Worm (Caenorhabditis elegans): ENCODE data around the gene ZK896.5.

ZK896.5 gene

ce11 chrIV:12906529-12906928 lies 27.1 kb upstream of the ZK896.5 start, which contains the start of gene K08D8.3:
Gene K08D8.3, minus strand, starts transcription at chrIV:12906659.
- peak; percentile 80 for TF ChIP-seq elt-2 (tag; optimal IDR thresholded peaks at IDR 0.05)
- TF ChIP-seq pqm-1 (tag; optimal IDR thresholded peaks at IDR 0.05), result peak; percentile 82
- no peak for TF ChIP-seq lin-39 (tag; optimal IDR thresholded peaks at IDR 0.05)
- peak; percentile 69 for TF ChIP-seq skn-1 (tag; optimal IDR thresholded peaks at IDR 0.05)

- TF ChIP-seq lin-39 (tag; optimal IDR thresholded peaks at IDR 0.05), result no peak
- TF ChIP-seq nhr-28 (tag; optimal IDR thresholded peaks at IDR 0.05), result no peak
- no peak for TF ChIP-seq tbx-2 (tag; optimal IDR thresholded peaks at IDR 0.05)
- no peak for TF ChIP-seq nhr-11 (tag; optimal IDR thresholded peaks at IDR 0.05)
- peak; percentile 64 for TF ChIP-seq elt-2 (tag; optimal IDR thresholded peaks at IDR 0.05)
- no peak for TF ChIP-seq R02D3.7 (tag; optimal IDR thresholded peaks at IDR 0.05)
- no peak for TF ChIP-seq zag-1 (tag; optimal IDR thresholded peaks at IDR 0.05)
- TF ChIP-seq ZK546.5 (tag; optimal IDR thresholded peaks at IDR 0.05), result no peak
These were observed 24.2 kb upstream of the ZK896.5 start for ce11 chrIV:12903687-12904086.

ce11 chrIV:12902430-12903110 lies 23.1 kb upstream of the ZK896.5 start, which contains the start of gene K08D8.2:
Gene K08D8.2, plus strand, starts transcription at chrIV:12903060.
- TF ChIP-seq ceh-9 (tag; optimal IDR thresholded peaks at IDR 0.05), result no peak
- TF ChIP-seq elt-2 (tag; optimal IDR thresholded peaks at IDR 0.05), result peak; percentile 61

- TF ChIP-seq elt-1 (tag; optimal IDR thresholded peaks at IDR 0.05) (no peak), nhr-76 (tag; optimal IDR thresholded peaks at IDR 0.05) (no peak), skn-1 (tag; optimal IDR thresholded peaks at IDR 0.05) (no peak), sea-2 (GFP tag; optimal IDR thresholded peaks at IDR 0.05) (no peak), lin-39 (tag; optimal IDR thresholded peaks at IDR 0.05) (no peak), jun-1 (tag; optimal IDR thresholded peaks at IDR 0.05) (peak; percentile 50), nhr-77 (tag; optimal IDR thresholded peaks at IDR 0.05) (no peak), aly-2 (tag; optimal IDR thresholded peaks at IDR 0.05) (no peak), mdl-1 (tag; optimal IDR thresholded peaks at IDR 0.05) (no peak), lsy-12 (tag; optimal IDR thresholded peaks at IDR 0.05) (no peak), nhr-43 (tag; optimal IDR thresholded peaks at IDR 0.05; ENCODE audit: poor library complexity, severe bottlenecking) (no peak), nhr-11 (tag; optimal IDR thresholded peaks at IDR 0.05) (no peak), pqm-1 (tag; optimal IDR thresholded peaks at IDR 0.05) (peak; percentile 51), elt-3 (tag; optimal IDR thresholded peaks at IDR 0.05) (no peak), nhr-12 (tag; optimal IDR thresholded peaks at IDR 0.05) (no peak), elt-2 (tag; optimal IDR thresholded peaks at IDR 0.05) (peak; percentile 86), nhr-67 (tag; optimal IDR thresholded peaks at IDR 0.05) (no peak)
These were observed 22.2 kb upstream of the ZK896.5 start for ce11 chrIV:12901602-12902001.

ce11 chrIV:12900267-12900666 lies 20.8 kb upstream of the ZK896.5 start, which contains the start of gene K08D8.10:
Gene K08D8.10, plus strand, starts transcription at chrIV:12900567.
- TF ChIP-seq daf-12 (tag; optimal IDR thresholded peaks at IDR 0.05) (no peak), hmg-11 (tag; optimal IDR thresholded peaks at IDR 0.05) (no peak), ama-1 (optimal IDR thresholded peaks at IDR 0.05) (no peak), mdl-1 (tag; optimal IDR thresholded peaks at IDR 0.05) (no peak), elt-2 (tag; optimal IDR thresholded peaks at IDR 0.05) (no peak)

- no peak for TF ChIP-seq tbx-2 (tag; optimal IDR thresholded peaks at IDR 0.05)
- no peak for TF ChIP-seq fkh-2 (tag; optimal IDR thresholded peaks at IDR 0.05)
- TF ChIP-seq nhr-237 (tag; optimal IDR thresholded peaks at IDR 0.05), result no peak
- no peak for TF ChIP-seq lin-15B (tag; optimal IDR thresholded peaks at IDR 0.05)
- no peak for TF ChIP-seq lsy-12 (tag; optimal IDR thresholded peaks at IDR 0.05)
- no peak for TF ChIP-seq elt-3 (tag; optimal IDR thresholded peaks at IDR 0.05)
- no peak for TF ChIP-seq nhr-12 (tag; optimal IDR thresholded peaks at IDR 0.05)
- no peak for TF ChIP-seq ceh-16 (tag; optimal IDR thresholded peaks at IDR 0.05)
- TF ChIP-seq jun-1 (tag; optimal IDR thresholded peaks at IDR 0.05), result no peak
- TF ChIP-seq ZK546.5 (tag; optimal IDR thresholded peaks at IDR 0.05), result no peak
- no peak for TF ChIP-seq pha-4 (tag; optimal IDR thresholded peaks at IDR 0.05)
- TF ChIP-seq ztf-4 (tag; optimal IDR thresholded peaks at IDR 0.05), result no peak
- no peak for TF ChIP-seq egl-27 (tag; optimal IDR thresholded peaks at IDR 0.05)
- TF ChIP-seq sea-2 (GFP tag; optimal IDR thresholded peaks at IDR 0.05), result no peak
- no peak for TF ChIP-seq ztf-11 (tag; optimal IDR thresholded peaks at IDR 0.05)
These were observed 19.9 kb upstream of the ZK896.5 start, which contains the start of gene K08D8.9 for ce11 chrIV:12899392-12899791. Gene K08D8.9, plus strand, starts transcription at chrIV:12899692.

Data from whole organism, L3 larva.